Worm (Caenorhabditis elegans): Measurements from ENCODE around the gene nhr-4.

DNA sequence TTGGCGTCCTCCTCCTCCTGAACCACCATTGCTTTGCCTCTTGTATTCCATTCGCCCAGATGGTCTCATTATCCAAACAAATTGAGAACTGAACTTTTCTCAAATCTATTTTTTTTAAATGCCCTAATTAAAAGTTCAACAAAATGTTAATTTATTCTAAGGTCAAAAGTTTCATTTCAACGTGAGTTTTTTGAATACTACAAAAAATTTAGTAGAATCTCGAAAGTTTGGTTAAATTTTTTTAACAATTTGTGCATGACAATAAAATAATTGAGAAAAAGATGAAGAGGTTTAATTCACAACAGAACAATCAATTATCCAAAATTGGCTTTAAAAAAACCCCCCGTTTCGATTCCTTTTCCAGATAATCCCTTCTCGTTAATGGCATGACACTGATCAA, 12.8 kb downstream of the nhr-4 start, which contains the start of gene F32B6.4:
- TF ChIP-seq tab-1 (GFP tag; IDR thresholded peaks at IDR 0.05) = no peak
- TF ChIP-seq T22C8.4 (GFP tag; IDR thresholded peaks at IDR 0.05) = no peak

All from whole organism, midembryonic.